Worm (Caenorhabditis elegans) whole organism, midembryonic: ENCODE results near the gene emc-2.

ENCODE experiments used
- T22C8.4 ChIP-seq: fragments of 200-800 bp; sonication (Bioruptor generic); IDR thresholded peaks from 2 replicates; pipeline ENCODE4 v1.3.6; 2022; ENCODE audit warnings: missing genetic modification characterization, missing compliant biosample characterization
- cog-1 ChIP-seq: sonication (generic microtip); optimal IDR thresholded peaks from 2 replicates; lab custom pipeline; 2016; ENCODE audit warnings: missing genetic modification characterization, missing compliant biosample characterization
- flt-1 ChIP-seq: fragments of 200-800 bp; sonication (Bioruptor generic); IDR thresholded peaks from 2 replicates; pipeline ENCODE4 v1.3.6; 2022; ENCODE audit warnings: missing genetic modification characterization, missing compliant biosample characterization
- klf-2 ChIP-seq: fragments of 200-800 bp; sonication (Bioruptor generic); conservative IDR thresholded peaks from 2 replicates; pipeline ENCODE4 v1.3.6; 2022; ENCODE audit warnings: missing genetic modification reagents, missing genetic modification characterization, missing compliant biosample characterization
- med-1 ChIP-seq: sonication (generic microtip); optimal IDR thresholded peaks from 2 replicates; lab custom pipeline; 2017; ENCODE audit warnings: missing genetic modification characterization, mild to moderate bottlenecking, missing compliant biosample characterization, antibody characterized with exemption, missing genetic modification reagents; ENCODE audit not compliant: insufficient read depth
- ref-1 ChIP-seq: fragments of 200-800 bp; sonication (Bioruptor generic); conservative IDR thresholded peaks from 2 replicates; pipeline ENCODE4 v1.3.6; 2022; ENCODE audit warnings: missing genetic modification reagents, missing genetic modification characterization, missing compliant biosample characterization
- tab-1 ChIP-seq: fragments of 200-800 bp; sonication (Bioruptor generic); IDR thresholded peaks from 2 replicates; pipeline ENCODE4 v1.3.6; 2022; ENCODE audit warnings: missing genetic modification characterization, missing compliant biosample characterization
- ztf-23 ChIP-seq: fragments of 200-800 bp; sonication (Bioruptor generic); IDR thresholded peaks from 2 replicates; pipeline ENCODE4 v1.3.6; 2022; ENCODE audit warnings: missing genetic modification reagents, missing genetic modification characterization, missing compliant biosample characterization
- ztf-29 ChIP-seq: fragments of 200-800 bp; sonication (Bioruptor generic); IDR thresholded peaks from 2 replicates; pipeline ENCODE4 v1.3.6; 2022; ENCODE audit warnings: missing genetic modification reagents, missing genetic modification characterization, missing compliant biosample characterization

emc-2 gene

DNA sequence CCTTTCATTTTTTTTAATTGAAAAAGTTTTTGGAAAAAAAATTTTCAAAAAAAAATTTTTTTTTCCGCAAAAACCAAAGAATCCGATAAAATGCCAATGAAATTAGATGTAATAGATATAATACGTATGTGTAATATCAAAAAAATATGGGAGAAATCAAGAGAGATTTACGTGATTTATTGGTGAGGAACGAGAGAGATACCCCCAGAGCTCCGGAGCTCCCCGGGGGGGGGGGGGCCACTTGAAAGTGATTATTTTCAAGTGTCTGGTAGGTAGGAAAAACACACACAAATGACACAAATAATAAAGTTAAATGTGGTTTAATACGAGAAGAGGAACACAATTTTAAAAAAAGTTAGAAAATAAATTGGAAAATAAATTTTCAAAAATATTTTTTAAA is 29.2 kb downstream of the emc-2 start, which contains the start of gene Y57G7A.11:
Gene Y57G7A.11 (minus strand): TSS at position 101 of the 400 bp plus-strand sequence.
- TF ChIP-seq cog-1 (tag; lab: Kevin White, UChicago) = no peak
- TF ChIP-seq tab-1 (GFP tag; lab: Robert Waterston, UW) = no peak

DNA sequence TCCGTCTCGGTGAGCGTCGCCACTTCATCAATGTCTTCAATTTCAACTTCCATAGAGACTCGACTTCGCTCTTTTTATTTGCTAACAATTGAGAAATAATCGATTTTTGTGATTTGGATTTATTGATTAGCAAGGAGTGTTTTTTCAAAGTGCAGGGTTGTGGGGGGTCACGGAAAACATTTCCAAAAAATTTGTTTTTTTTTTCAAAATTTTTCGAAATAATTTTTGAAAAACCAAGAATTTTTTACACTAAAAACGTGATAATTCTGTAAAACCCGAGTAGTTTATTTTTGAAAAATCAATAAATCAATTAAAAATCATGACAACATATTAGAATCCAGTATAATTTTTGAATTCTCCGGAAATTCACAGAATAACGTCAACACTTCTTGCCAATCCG is 30.5 kb downstream of the emc-2 start, which contains the start of gene Y57G7A.5:
Gene Y57G7A.5 (minus strand): TSS at position 101 of the 400 bp plus-strand sequence.
- TF ChIP-seq ztf-29 (GFP tag; lab: Robert Waterston, UW) = no peak
- no peak for TF ChIP-seq T22C8.4
- no peak for TF ChIP-seq med-1 (GFP tag; lab: Kevin White, UChicago)
- TF ChIP-seq klf-2 (GFP tag; lab: Robert Waterston, UW) = no peak
- TF ChIP-seq tab-1 (GFP tag; lab: Robert Waterston, UW) = no peak
- no peak for TF ChIP-seq flt-1
- TF ChIP-seq ztf-23 (GFP tag; lab: Robert Waterston, UW) = no peak
- no peak for TF ChIP-seq cog-1 (tag; lab: Kevin White, UChicago)
- no peak for TF ChIP-seq ref-1

DNA sequence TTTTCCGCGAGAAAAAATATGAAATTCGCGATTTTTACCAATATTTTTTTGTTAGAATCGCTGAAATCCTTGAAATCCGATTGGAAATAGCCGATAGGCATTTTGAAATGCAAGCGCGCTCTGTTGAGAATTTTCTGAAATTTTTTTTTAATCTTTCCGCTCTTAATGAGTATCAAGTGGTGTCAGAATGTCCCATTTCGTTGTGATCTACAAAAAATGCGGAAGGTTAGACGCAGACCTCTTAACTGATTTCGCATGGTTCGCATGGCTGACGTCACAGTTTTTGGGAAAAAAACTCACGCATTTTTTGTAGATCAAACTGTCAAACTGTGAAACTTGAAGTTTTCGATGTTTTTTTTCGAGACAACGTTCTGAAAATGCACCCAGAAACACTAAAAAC is 34.1 kb downstream of the emc-2 start, which contains the start of gene srw-66:
Gene srw-66 (minus strand): TSS at position 101 of the 400 bp plus-strand sequence.
- TF ChIP-seq ztf-29 (GFP tag; lab: Robert Waterston, UW) (no peak), tab-1 (GFP tag; lab: Robert Waterston, UW) (no peak)

DNA sequence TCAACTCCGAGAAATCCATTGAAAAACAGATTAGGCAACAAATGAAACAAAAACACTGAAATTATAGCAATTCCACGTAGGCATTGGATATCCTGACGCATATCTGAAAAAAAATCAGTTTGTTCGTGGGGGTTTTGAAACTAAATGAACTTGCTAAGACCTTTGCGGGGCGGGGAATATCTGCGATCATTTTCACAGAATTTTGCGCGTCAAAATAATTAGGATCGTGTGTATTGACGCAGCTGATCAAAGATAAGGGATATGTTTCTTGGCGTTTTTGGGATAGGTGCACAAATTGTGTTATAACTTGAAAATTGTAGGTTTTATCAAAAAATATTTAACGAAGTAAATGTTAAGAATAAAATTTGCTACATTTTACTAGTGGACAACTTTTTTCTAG is 39.1 kb downstream of the emc-2 start, which contains the start of gene oac-30:
Gene oac-30 (minus strand): TSS at position 101 of the 400 bp plus-strand sequence.
- TF ChIP-seq ztf-23 (GFP tag; lab: Robert Waterston, UW) = no peak
- TF ChIP-seq tab-1 (GFP tag; lab: Robert Waterston, UW) = no peak
- no peak for TF ChIP-seq klf-2 (GFP tag; lab: Robert Waterston, UW)
- TF ChIP-seq med-1 (GFP tag; lab: Kevin White, UChicago) = no peak
- TF ChIP-seq ztf-29 (GFP tag; lab: Robert Waterston, UW) = no peak
- TF ChIP-seq ref-1 = no peak
- TF ChIP-seq flt-1 = no peak
- no peak for TF ChIP-seq T22C8.4
- no peak for TF ChIP-seq cog-1 (tag; lab: Kevin White, UChicago)

DNA sequence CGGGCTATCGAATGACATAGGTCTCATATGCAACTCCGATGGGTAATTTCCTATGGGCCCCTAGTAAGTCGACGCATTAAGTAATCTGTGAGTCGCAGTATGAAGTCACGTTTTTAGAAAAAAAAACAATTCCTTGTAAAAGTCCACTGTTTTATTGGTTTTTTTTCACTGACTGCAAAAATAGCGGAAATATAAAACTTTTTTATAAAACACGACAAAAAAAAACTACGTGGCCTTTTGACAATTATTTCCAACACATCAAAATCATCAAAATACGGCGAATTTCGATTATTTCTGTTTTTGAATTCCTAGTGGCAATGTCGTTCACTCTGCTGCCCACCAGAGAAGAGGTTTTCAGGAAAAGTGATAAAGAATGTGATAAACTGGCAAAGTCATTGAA is 47.3 kb downstream of the emc-2 start, which contains the start of gene clpr-2:
Gene clpr-2 (plus strand): TSS at position 301 of the 400 bp plus-strand sequence.
- TF ChIP-seq ref-1 (no peak), ztf-29 (GFP tag; lab: Robert Waterston, UW) (no peak), T22C8.4 (no peak), ztf-23 (GFP tag; lab: Robert Waterston, UW) (no peak), flt-1 (no peak), cog-1 (tag; lab: Kevin White, UChicago) (no peak), med-1 (GFP tag; lab: Kevin White, UChicago) (no peak)

DNA sequence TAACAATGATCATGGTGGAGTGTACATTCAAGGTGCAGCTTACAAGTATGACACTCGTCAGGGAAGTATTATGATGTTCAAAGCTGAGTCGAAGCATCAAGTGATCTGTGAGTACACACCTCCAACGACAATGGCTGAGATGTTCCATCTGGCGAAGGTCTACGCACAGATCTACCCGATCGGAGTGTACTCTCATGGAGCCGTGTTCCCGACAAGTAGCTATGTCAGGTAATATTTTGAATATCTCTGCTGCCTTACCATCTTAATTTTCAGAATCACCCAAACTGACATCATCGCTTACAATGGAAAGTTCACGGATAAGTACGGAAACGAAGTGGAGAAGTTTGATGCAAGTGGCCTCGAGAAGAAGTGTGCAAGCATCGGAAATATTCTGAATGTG is 49.2 kb downstream of the emc-2 start:
- TF ChIP-seq ztf-23 (GFP tag; lab: Robert Waterston, UW) = no peak
- no peak for TF ChIP-seq tab-1 (GFP tag; lab: Robert Waterston, UW)
- TF ChIP-seq klf-2 (GFP tag; lab: Robert Waterston, UW) = no peak
- no peak for TF ChIP-seq cog-1 (tag; lab: Kevin White, UChicago)
- TF ChIP-seq flt-1 = no peak
- TF ChIP-seq med-1 (GFP tag; lab: Kevin White, UChicago) = no peak
- no peak for TF ChIP-seq ref-1
- TF ChIP-seq ztf-29 (GFP tag; lab: Robert Waterston, UW) = no peak
- TF ChIP-seq T22C8.4 = no peak

DNA sequence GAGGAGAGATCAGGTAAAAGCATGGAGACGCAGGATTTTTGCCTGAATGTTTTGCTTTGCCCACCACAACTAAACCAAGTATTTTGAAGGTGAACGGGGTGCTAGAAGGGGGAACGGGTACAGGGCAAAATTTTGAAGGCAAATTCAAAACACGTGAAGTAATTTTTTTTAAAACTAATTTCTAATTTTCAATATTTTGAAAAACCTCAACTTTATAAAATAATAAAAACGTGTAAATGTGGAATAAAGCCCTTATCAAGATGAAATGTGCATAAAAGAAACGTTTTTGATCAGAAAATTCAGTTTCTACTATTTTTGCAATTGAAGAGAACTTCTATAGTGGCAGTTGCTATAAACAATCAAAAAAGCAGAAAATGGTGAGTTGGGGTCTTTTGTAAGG is 50.3 kb downstream of the emc-2 start, which contains the start of gene clec-119:
Gene clec-119 (plus strand): TSS at position 301 of the 400 bp plus-strand sequence.
- TF ChIP-seq ref-1 = no peak
